Worm (Caenorhabditis elegans) whole organism, L3 larva: ENCODE data around the gene fbxb-18.

ENCODE experiments used
- R02D3.7 ChIP-seq: fragments of 150-350 bp; optimal IDR thresholded peaks from 2 replicates; lab custom pipeline; 2014; ENCODE audit warnings: missing biosample characterization, missing genetic modification characterization
- aly-2 ChIP-seq: fragments of 150-350 bp; optimal IDR thresholded peaks from 2 replicates; lab custom pipeline; 2014; ENCODE audit warnings: missing biosample characterization, missing genetic modification characterization
- ceh-16 ChIP-seq: sonication (generic microtip); optimal IDR thresholded peaks from 2 replicates; lab custom pipeline; 2017; ENCODE audit warnings: missing biosample characterization, missing genetic modification characterization
- ceh-28 ChIP-seq: fragments of 150-350 bp; optimal IDR thresholded peaks from 2 replicates; lab custom pipeline; 2014; ENCODE audit warnings: missing biosample characterization, missing genetic modification reagents, missing genetic modification characterization
- ceh-82 ChIP-seq: fragments of 150-350 bp; optimal IDR thresholded peaks from 2 replicates; lab custom pipeline; 2014; ENCODE audit warnings: missing biosample characterization, missing genetic modification characterization
- ceh-9 ChIP-seq: sonication (generic microtip); optimal IDR thresholded peaks from 2 replicates; lab custom pipeline; 2018; ENCODE audit warnings: missing biosample characterization, missing genetic modification characterization
- daf-12 ChIP-seq: fragments of 150-350 bp; optimal IDR thresholded peaks from 2 replicates; lab custom pipeline; 2014; ENCODE audit warnings: missing biosample characterization, missing genetic modification reagents, missing genetic modification characterization
- egl-27 ChIP-seq: sonication (generic microtip); optimal IDR thresholded peaks from 4 replicates; lab custom pipeline; 2017; ENCODE audit warnings: missing biosample characterization, missing genetic modification reagents, missing genetic modification characterization
- elt-1 ChIP-seq: fragments of 150-350 bp; optimal IDR thresholded peaks from 2 replicates; lab custom pipeline; 2014; ENCODE audit warnings: missing biosample characterization, missing genetic modification characterization
- elt-2 ChIP-seq: sonication (generic microtip); optimal IDR thresholded peaks from 2 replicates; lab custom pipeline; 2016; ENCODE audit warnings: missing genetic modification reagents, mild to moderate bottlenecking, missing genetic modification characterization, missing compliant biosample characterization
- elt-3 ChIP-seq, 3 experiments: fragments of 150-350 bp in 1 of 3; sonication (generic microtip) in 2 of 3; optimal IDR thresholded peaks; 2 replicates in 2 of 3; 4 replicates in 1 of 3; lab custom pipeline; 2014 to 2017; ENCODE audit warnings: missing biosample characterization in 3 of 3, missing genetic modification characterization in 3 of 3
- eor-1 ChIP-seq, 2 experiments: fragments of 150-350 bp; optimal IDR thresholded peaks; 2 replicates each; lab custom pipeline; 2014 to 2018; ENCODE audit warnings: missing biosample characterization in 2 of 2, missing genetic modification characterization in 2 of 2
- fkh-10 ChIP-seq: sonication (generic microtip); optimal IDR thresholded peaks from 2 replicates; lab custom pipeline; 2017; ENCODE audit warnings: missing biosample characterization, missing genetic modification reagents, missing genetic modification characterization
- fkh-2 ChIP-seq: fragments of 150-350 bp; optimal IDR thresholded peaks from 2 replicates; lab custom pipeline; 2014; ENCODE audit warnings: missing biosample characterization, missing genetic modification reagents, missing genetic modification characterization
- hmg-11 ChIP-seq: sonication (generic microtip); optimal IDR thresholded peaks from 2 replicates; lab custom pipeline; 2016; ENCODE audit warnings: missing genetic modification characterization, missing compliant biosample characterization
- jun-1 ChIP-seq: fragments of 150-350 bp; optimal IDR thresholded peaks from 2 replicates; lab custom pipeline; 2014; ENCODE audit warnings: missing biosample characterization, missing genetic modification reagents, missing genetic modification characterization
- lin-39 ChIP-seq: fragments of 150-350 bp; optimal IDR thresholded peaks from 2 replicates; lab custom pipeline; 2018; ENCODE audit warnings: missing biosample characterization, missing genetic modification reagents, missing genetic modification characterization
- lsy-12 ChIP-seq: sonication (generic microtip); optimal IDR thresholded peaks from 2 replicates; lab custom pipeline; 2016; ENCODE audit warnings: mild to moderate bottlenecking, missing genetic modification characterization, missing compliant biosample characterization
- mdl-1 ChIP-seq: fragments of 150-350 bp; optimal IDR thresholded peaks from 2 replicates; lab custom pipeline; 2014; ENCODE audit warnings: missing biosample characterization, missing genetic modification characterization
- mml-1 ChIP-seq: fragments of 150-350 bp; sonication (generic microtip); optimal IDR thresholded peaks from 3 replicates; lab custom pipeline; 2014; ENCODE audit warnings: missing biosample characterization, missing genetic modification characterization
- nfya-1 ChIP-seq: sonication (generic microtip); optimal IDR thresholded peaks from 2 replicates; lab custom pipeline; 2017; ENCODE audit warnings: missing genetic modification characterization, mild to moderate bottlenecking, missing compliant biosample characterization, antibody characterized with exemption, moderate library complexity; ENCODE audit not compliant: insufficient read depth
- nhr-11 ChIP-seq: fragments of 150-350 bp; optimal IDR thresholded peaks from 2 replicates; lab custom pipeline; 2014; ENCODE audit warnings: missing biosample characterization, missing genetic modification characterization
- nhr-12 ChIP-seq: fragments of 150-350 bp; optimal IDR thresholded peaks from 2 replicates; lab custom pipeline; 2014; ENCODE audit warnings: missing biosample characterization, missing genetic modification characterization
- nhr-237 ChIP-seq: fragments of 150-350 bp; optimal IDR thresholded peaks from 2 replicates; lab custom pipeline; 2014; ENCODE audit warnings: missing biosample characterization, missing genetic modification characterization
- nhr-25 ChIP-seq: sonication (generic microtip); optimal IDR thresholded peaks from 2 replicates; lab custom pipeline; 2017; ENCODE audit warnings: missing biosample characterization, missing genetic modification characterization
- nhr-28 ChIP-seq: fragments of 150-350 bp; optimal IDR thresholded peaks from 2 replicates; lab custom pipeline; 2014; ENCODE audit warnings: missing biosample characterization, missing genetic modification characterization
- nhr-67 ChIP-seq: fragments of 150-350 bp; optimal IDR thresholded peaks from 2 replicates; lab custom pipeline; 2014; ENCODE audit warnings: missing biosample characterization, missing genetic modification characterization
- nhr-76 ChIP-seq: fragments of 150-350 bp; sonication (generic microtip); optimal IDR thresholded peaks from 5 replicates; lab custom pipeline; 2014; ENCODE audit warnings: missing biosample characterization, missing genetic modification characterization
- nhr-77 ChIP-seq: fragments of 150-350 bp; optimal IDR thresholded peaks from 2 replicates; lab custom pipeline; 2014; ENCODE audit warnings: missing biosample characterization, missing genetic modification characterization
- pha-4 ChIP-seq: fragments of 150-350 bp; optimal IDR thresholded peaks from 2 replicates; lab custom pipeline; 2014; ENCODE audit warnings: missing biosample characterization, missing genetic modification reagents, missing genetic modification characterization
- pqm-1 ChIP-seq: fragments of 150-350 bp; optimal IDR thresholded peaks from 2 replicates; lab custom pipeline; 2017; ENCODE audit warnings: missing biosample characterization, missing genetic modification characterization, inconsistent platforms
- sea-2 ChIP-seq: fragments of 150-350 bp; sonication (generic microtip); optimal IDR thresholded peaks from 4 replicates; lab custom pipeline; 2014; ENCODE audit warnings: missing biosample characterization, missing genetic modification reagents, missing genetic modification characterization
- snpc-4 ChIP-seq: fragments of 150-350 bp; optimal IDR thresholded peaks from 2 replicates; lab custom pipeline; 2014; ENCODE audit warnings: missing biosample characterization, missing genetic modification characterization
- tbx-2 ChIP-seq: sonication (generic microtip); optimal IDR thresholded peaks from 2 replicates; lab custom pipeline; 2016; ENCODE audit warnings: mild to moderate bottlenecking, missing genetic modification characterization, missing compliant biosample characterization
- unc-39 ChIP-seq: sonication (generic microtip); optimal IDR thresholded peaks from 4 replicates; lab custom pipeline; 2017; ENCODE audit warnings: missing biosample characterization, missing genetic modification characterization
- unc-62 ChIP-seq: fragments of 150-350 bp; sonication (generic microtip); optimal IDR thresholded peaks from 4 replicates; lab custom pipeline; 2014; ENCODE audit warnings: missing biosample characterization, missing genetic modification reagents, missing genetic modification characterization
- zag-1 ChIP-seq: fragments of 150-350 bp; optimal IDR thresholded peaks from 2 replicates; lab custom pipeline; 2014; ENCODE audit warnings: missing biosample characterization, missing genetic modification characterization
- ztf-4 ChIP-seq: fragments of 150-350 bp; optimal IDR thresholded peaks from 2 replicates; lab custom pipeline; 2014; ENCODE audit warnings: missing biosample characterization, missing genetic modification characterization

fbxb-18 gene

DNA sequence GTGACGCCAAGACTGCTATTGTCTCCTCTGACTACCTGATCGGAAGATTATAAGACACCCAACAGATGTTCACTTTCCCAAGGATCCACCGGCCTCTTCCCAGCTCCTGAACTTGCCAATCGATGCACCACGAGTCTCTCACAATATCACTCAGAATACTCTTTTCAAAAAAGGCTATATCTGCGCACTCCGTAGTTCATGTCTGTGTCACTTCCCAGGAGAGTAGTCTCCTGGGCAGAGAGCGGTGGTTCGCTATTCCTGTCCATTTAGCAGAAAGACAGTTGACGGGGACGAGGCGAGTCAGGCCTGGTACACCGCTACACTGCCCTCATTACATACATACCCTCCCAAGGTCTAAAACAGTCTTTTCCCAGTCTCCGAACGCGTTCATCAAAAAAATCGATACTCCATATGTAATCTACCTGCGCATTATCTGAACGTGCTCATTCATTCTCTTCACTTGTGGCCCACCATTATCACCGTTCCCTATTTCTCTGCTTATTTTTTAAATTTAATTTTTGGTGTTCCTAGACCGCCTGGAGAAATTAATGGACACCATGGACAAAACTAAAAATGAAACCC, 26.1 kb upstream of the fbxb-18 start, which contains the start of gene btb-6:
Gene btb-6 (plus strand): TSS at position 532 of the 582 bp plus-strand sequence.
- TF ChIP-seq nhr-76 (tag; lab: Kevin White, UChicago) (no peak), daf-12 (tag; lab: Kevin White, UChicago) (no peak), elt-2 (tag; lab: Kevin White, UChicago) (no peak), R02D3.7 (tag; lab: Kevin White, UChicago) (no peak), lin-39 (tag; lab: Kevin White, UChicago) (no peak), ztf-4 (tag; lab: Kevin White, UChicago) (no peak), fkh-2 (tag; lab: Kevin White, UChicago) (no peak), pha-4 (tag; lab: Kevin White, UChicago) (no peak), pqm-1 (tag; lab: Kevin White, UChicago) (no peak), nhr-237 (tag; lab: Kevin White, UChicago) (no peak), sea-2 (GFP tag; lab: Kevin White, UChicago) (no peak), aly-2 (tag; lab: Kevin White, UChicago) (no peak), lsy-12 (tag; lab: Kevin White, UChicago) (no peak), hmg-11 (tag; lab: Kevin White, UChicago) (no peak), mml-1 (tag; lab: Kevin White, UChicago) (no peak), ceh-9 (no peak)
- TF ChIP-seq, all 47 proteins: peak for 0

DNA sequence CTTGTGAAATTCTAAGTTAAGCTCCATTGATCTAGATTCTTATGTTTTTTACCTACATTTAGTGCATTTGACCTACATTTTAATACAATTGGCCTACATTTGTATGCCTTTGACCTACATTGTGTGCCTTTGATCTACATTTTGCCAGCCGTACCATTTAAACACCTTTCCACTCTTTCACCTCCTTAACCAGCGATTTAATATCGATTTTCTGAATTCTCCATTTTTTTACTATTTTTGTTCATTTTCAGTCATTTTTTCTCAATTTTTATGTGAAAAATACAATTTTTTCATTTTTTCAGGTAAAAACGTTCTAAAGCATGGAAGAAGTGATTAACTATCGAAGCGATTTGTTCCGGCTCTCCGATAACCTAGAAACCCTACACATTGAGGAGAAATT, 24.2 kb upstream of the fbxb-18 start, which contains the start of gene btb-7:
Gene btb-7 (plus strand): TSS at position 301 of the 400 bp plus-strand sequence.
- TF ChIP-seq mdl-1 (tag; lab: Kevin White, UChicago) (no peak), egl-27 (tag; lab: Kevin White, UChicago) (no peak), pqm-1 (tag; lab: Kevin White, UChicago) (no peak), hmg-11 (tag; lab: Kevin White, UChicago) (no peak), lsy-12 (tag; lab: Kevin White, UChicago) (no peak), eor-1 (tag; optimal IDR thresholded peaks at IDR 0.05; lab: Kevin White, UChicago) (no peak), nhr-76 (tag; lab: Kevin White, UChicago) (no peak), unc-39 (no peak), nhr-11 (tag; lab: Kevin White, UChicago) (no peak), zag-1 (tag; lab: Kevin White, UChicago) (no peak), jun-1 (no peak), elt-1 (tag; lab: Kevin White, UChicago) (no peak), fkh-10 (GFP tag; lab: Kevin White, UChicago) (no peak), R02D3.7 (tag; lab: Kevin White, UChicago) (no peak), unc-62 (GFP tag; lab: Kevin White, UChicago) (no peak), tbx-2 (no peak), ceh-82 (tag; lab: Kevin White, UChicago) (no peak), nhr-77 (tag; lab: Kevin White, UChicago) (no peak)
- TF ChIP-seq, all 47 proteins: peak for 0

DNA sequence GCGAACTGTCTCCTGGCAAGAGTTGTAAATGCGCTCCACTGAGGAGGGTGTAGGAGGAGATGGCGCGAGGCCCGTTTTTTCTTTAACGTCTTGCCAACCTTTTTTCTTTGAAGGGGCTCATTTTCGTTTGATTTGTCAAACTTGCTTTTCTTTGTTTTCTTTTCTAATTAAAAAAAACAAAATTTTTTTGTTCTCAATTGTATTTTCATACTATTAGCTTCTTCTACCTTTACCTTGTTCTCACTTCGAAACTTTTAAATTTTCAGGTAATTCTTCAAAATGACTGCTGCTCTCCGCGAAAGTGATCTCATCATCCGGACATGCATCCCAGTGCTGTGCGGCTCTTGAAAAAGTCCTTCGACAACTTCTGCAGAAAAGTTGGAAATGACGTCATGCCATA, 21.2 kb upstream of the fbxb-18 start, which contains the start of gene fbxa-184:
Gene fbxa-184 (plus strand): TSS at position 301 of the 400 bp plus-strand sequence.
- TF ChIP-seq nhr-76 (tag; lab: Kevin White, UChicago) = no peak
- no peak for TF ChIP-seq nhr-77 (tag; lab: Kevin White, UChicago)
- no peak for TF ChIP-seq nhr-12 (tag; lab: Kevin White, UChicago)
- TF ChIP-seq unc-62 (GFP tag; lab: Kevin White, UChicago) = no peak
- TF ChIP-seq sea-2 (GFP tag; lab: Kevin White, UChicago) = no peak
- TF ChIP-seq snpc-4 (tag; lab: Kevin White, UChicago) = no peak
- TF ChIP-seq nhr-237 (tag; lab: Kevin White, UChicago) = no peak
- TF ChIP-seq ceh-16 (tag; lab: Kevin White, UChicago) = no peak
- no peak for TF ChIP-seq fkh-2 (tag; lab: Kevin White, UChicago)
- no peak for TF ChIP-seq nhr-25 (tag; lab: Kevin White, UChicago)
- no peak for TF ChIP-seq eor-1 (tag; optimal IDR thresholded peaks at IDR 0.05; lab: Kevin White, UChicago)
- TF ChIP-seq ceh-28 (tag; lab: Kevin White, UChicago) = no peak

ce11 chrII:1706385-1706784, 17.7 kb upstream of the fbxb-18 start, which contains the start of gene sdz-18:
TSS of gene sdz-18 (minus strand) at chrII:1706485.
- TF ChIP-seq nhr-25 (tag; lab: Kevin White, UChicago) = no peak
- TF ChIP-seq nhr-28 (tag; lab: Kevin White, UChicago) = no peak
- TF ChIP-seq unc-39 = no peak
- no peak for TF ChIP-seq daf-12 (tag; lab: Kevin White, UChicago)
- no peak for TF ChIP-seq nfya-1 (tag; lab: Kevin White, UChicago)
- no peak for TF ChIP-seq fkh-2 (tag; lab: Kevin White, UChicago)
- no peak for TF ChIP-seq ceh-28 (tag; lab: Kevin White, UChicago)
- no peak for TF ChIP-seq nhr-11 (tag; lab: Kevin White, UChicago)
- TF ChIP-seq elt-3 (tag; optimal IDR thresholded peaks at IDR 0.05; lab: Kevin White, UChicago) = no peak
- no peak for TF ChIP-seq nhr-67
